Worm (Caenorhabditis elegans): ENCODE measurements around the gene Y43F8B.29.

DNA sequence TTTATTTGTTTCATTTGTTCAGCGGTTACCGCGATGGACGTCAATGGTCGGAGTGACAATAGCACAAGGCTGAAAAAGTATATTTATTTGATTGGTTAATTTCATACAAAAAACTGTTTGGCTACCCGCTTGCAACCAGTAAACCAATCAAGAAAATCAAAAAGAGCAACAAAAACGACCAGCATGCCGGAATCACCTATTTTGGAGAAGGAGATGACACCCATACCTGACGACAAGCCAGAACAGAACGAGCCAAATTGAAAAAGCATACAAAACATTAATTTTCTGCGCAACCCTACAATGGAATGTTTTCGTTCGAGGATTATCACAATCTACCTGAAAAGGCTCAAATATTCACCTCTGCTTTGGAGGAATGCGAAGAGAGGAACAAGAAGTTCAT, 941 bp upstream of the Y43F8B.29 start, which contains the start of gene Y43F8B.7:
- TF ChIP-seq nhr-21 (tag; optimal IDR thresholded peaks at IDR 0.05): no peak
- TF ChIP-seq nhr-23 (tag; optimal IDR thresholded peaks at IDR 0.05): no peak
- no peak for TF ChIP-seq gmeb-1 (tag; optimal IDR thresholded peaks at IDR 0.05)
- no peak for TF ChIP-seq ama-1 (optimal IDR thresholded peaks at IDR 0.05)
- no peak for TF ChIP-seq aly-2 (tag; optimal IDR thresholded peaks at IDR 0.05)

Data from whole organism, L2 larva.